Worm (Caenorhabditis elegans): ENCODE data around the gene sra-9.

The sra-9 gene

DNA sequence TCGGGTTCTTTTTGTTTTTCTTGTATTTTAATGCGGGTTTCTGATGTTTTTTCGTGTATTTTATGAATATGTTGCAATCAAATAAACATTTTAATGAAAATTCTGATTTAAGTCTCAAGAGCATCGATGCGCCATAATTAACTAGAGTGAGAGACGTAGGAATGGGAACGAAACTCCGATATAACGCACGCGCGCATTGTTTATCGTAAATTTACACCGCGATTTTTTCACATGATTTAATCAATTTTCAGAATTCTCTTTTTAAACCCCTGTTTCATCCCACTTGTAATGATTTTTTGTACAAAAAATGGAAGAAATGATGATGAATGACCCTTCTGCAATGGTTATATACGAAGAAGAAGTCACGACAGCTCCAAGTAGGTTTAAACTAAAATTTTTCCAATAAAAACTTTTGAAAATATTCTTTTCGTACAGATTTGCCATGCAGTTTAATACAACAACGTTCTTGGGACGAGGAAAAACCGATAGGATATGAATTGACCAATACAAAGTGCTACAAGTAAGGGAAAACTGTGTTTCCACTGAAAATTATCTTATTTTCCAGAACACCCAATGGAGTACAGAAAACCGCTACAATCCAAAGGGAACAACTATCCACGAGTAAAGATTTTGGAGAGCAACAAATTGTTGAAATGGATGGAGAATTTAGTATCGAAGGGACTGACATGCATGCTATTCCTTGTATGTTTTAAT is 25.5 kb downstream of the sra-9 start, which contains the start of gene zfp-2 (continued):
- TF ChIP-seq lin-35 (GFP tag; optimal IDR thresholded peaks at IDR 0.05) = peak; percentile 26 to 37
- no peak for TF ChIP-seq nhr-84 (tag; optimal IDR thresholded peaks at IDR 0.05)
- TF ChIP-seq snpc-4 (tag; optimal IDR thresholded peaks at IDR 0.05) = no peak
- no peak for TF ChIP-seq fos-1 (tag; optimal IDR thresholded peaks at IDR 0.05)
- TF ChIP-seq sptf-1 (tag; optimal IDR thresholded peaks at IDR 0.05) = no peak
- TF ChIP-seq unc-98 (GFP tag; IDR thresholded peaks at IDR 0.05) = no peak
- TF ChIP-seq efl-1 (optimal IDR thresholded peaks at IDR 0.05) = peak; percentile 31 to 43
- TF ChIP-seq efl-1 (GFP tag; optimal IDR thresholded peaks at IDR 0.05 in 1 of 2) = peak; percentile 31 to 89
- TF ChIP-seq dpl-1 (GFP tag; optimal IDR thresholded peaks at IDR 0.05) = peak in 2 of 3 experiments; percentile 5 to 44
- no peak for TF ChIP-seq ces-1 (GFP tag; optimal IDR thresholded peaks at IDR 0.05)
- no peak for TF ChIP-seq egl-27 (tag; optimal IDR thresholded peaks at IDR 0.05)
- peak; percentile 3 for TF ChIP-seq nhr-71 (tag; optimal IDR thresholded peaks at IDR 0.05)
- no peak for TF ChIP-seq skn-1 (tag; optimal IDR thresholded peaks at IDR 0.05)
- TF ChIP-seq dsc-1 (tag; optimal IDR thresholded peaks at IDR 0.05) = no peak
- no peak for TF ChIP-seq ets-5 (GFP tag; IDR thresholded peaks at IDR 0.05)
- no peak for TF ChIP-seq ceh-8 (GFP tag; optimal IDR thresholded peaks at IDR 0.05)

DNA sequence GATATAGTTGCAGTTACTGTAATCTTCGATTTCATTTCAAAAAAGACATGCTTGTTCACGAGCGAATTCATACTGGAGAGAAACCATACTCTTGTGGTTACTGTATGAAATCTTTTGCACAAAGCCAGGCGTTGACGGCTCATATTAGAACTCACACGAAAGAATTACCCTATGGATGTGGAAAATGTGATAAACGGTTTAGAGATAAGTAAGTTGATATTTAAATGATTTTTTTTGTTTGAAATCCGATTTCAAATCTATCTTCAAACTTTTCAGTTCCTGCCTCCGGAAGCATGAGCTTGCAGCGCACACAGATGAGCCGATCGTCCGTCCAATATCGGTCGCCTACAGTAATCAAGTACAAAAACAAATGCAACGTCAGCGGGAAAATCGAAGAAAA is 26.8 kb downstream of the sra-9 start:
- TF ChIP-seq xbp-1 (tag; optimal IDR thresholded peaks at IDR 0.05) = no peak
- TF ChIP-seq lin-13 (GFP tag; optimal IDR thresholded peaks at IDR 0.05) = no peak
- TF ChIP-seq nhr-12 (tag; optimal IDR thresholded peaks at IDR 0.05) = no peak
- TF ChIP-seq tbx-2 (tag; optimal IDR thresholded peaks at IDR 0.05) = no peak
- no peak for TF ChIP-seq ceh-88 (GFP tag; IDR thresholded peaks at IDR 0.05)
- no peak for TF ChIP-seq elt-2 (tag; optimal IDR thresholded peaks at IDR 0.05)
- no peak for TF ChIP-seq nhr-71 (tag; optimal IDR thresholded peaks at IDR 0.05)
- no peak for TF ChIP-seq ces-1 (GFP tag; optimal IDR thresholded peaks at IDR 0.05)
- TF ChIP-seq lin-15B (tag; optimal IDR thresholded peaks at IDR 0.05) = no peak
- no peak for TF ChIP-seq mep-1 (tag; optimal IDR thresholded peaks at IDR 0.05)

DNA sequence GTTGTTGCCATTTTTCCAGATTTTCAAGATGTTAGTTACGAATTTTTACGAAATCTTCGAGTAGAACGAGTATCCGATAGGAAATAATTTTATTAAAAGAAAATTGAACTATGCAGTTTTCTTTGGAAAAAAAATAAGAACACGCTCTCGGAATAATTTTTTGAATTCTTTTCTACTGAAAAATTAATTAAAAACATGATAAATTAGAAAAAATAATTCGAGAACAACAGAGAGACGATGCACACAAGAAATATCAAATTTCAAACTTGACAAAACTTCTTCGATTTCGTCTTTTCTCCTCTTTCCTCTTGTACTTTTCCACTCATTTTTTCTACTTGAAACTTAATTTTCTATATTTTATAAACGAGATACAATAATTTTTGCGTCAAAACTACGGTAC is 27.8 kb downstream of the sra-9 start, which contains the start of gene F35H8.4:
TSS of gene F35H8.4 (minus strand) at position 101 of the 400 bp plus-strand sequence.
- TF ChIP-seq dpl-1 (GFP tag; optimal IDR thresholded peaks at IDR 0.05) (no peak), nhr-28 (tag; optimal IDR thresholded peaks at IDR 0.05) (no peak), fkh-8 (tag; optimal IDR thresholded peaks at IDR 0.05) (no peak), efl-3 (GFP tag; optimal IDR thresholded peaks at IDR 0.05) (no peak), lin-39 (tag; optimal IDR thresholded peaks at IDR 0.05) (no peak), efl-1 (optimal IDR thresholded peaks at IDR 0.05) (no peak), efl-1 (GFP tag; optimal IDR thresholded peaks at IDR 0.05 in 1 of 2) (peak in 1 of 2 experiments; percentile 55)

DNA sequence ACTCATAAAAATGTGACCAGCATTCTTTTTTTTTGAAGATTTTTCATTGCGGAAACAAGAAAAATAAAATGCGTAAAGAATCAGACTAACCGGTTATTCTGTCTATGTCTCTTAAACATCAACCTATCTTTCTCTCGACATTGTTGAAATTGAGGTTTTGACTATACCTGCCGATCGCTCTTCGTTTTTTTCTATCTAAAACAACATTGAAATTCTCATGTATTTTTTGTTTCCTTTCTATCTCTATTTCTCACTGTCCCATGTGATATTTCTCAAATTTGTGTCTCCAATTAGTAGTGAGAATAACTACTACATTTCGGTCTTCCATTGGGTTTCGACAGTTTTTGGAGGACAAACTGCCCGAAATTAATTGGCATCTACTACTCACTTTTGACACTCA is 28.8 kb downstream of the sra-9 start:
- TF ChIP-seq C34B4.2 (tag; optimal IDR thresholded peaks at IDR 0.05) = no peak
- TF ChIP-seq nhr-20 (tag; optimal IDR thresholded peaks at IDR 0.05) = peak; percentile 69
- no peak for TF ChIP-seq ama-1 (optimal IDR thresholded peaks at IDR 0.05)
- TF ChIP-seq unc-86 (tag; optimal IDR thresholded peaks at IDR 0.05) = no peak
- no peak for TF ChIP-seq Y116A8C.19 (tag; optimal IDR thresholded peaks at IDR 0.05; ENCODE audit: borderline replicate concordance)
- TF ChIP-seq nhr-12 (tag; optimal IDR thresholded peaks at IDR 0.05) = no peak
- TF ChIP-seq elt-3 (tag; optimal IDR thresholded peaks at IDR 0.05) = peak in 2 of 6 experiments; percentile 9 to 34
- TF ChIP-seq lir-3 (tag; optimal IDR thresholded peaks at IDR 0.05; ENCODE audit: poor library complexity) = no peak
- no peak for TF ChIP-seq nhr-77 (tag; optimal IDR thresholded peaks at IDR 0.05)
- no peak for TF ChIP-seq unc-62 (GFP tag; optimal IDR thresholded peaks at IDR 0.05)
- no peak for TF ChIP-seq vab-15 (tag; optimal IDR thresholded peaks at IDR 0.05)
- peak; percentile 12 for TF ChIP-seq tbx-2 (tag; optimal IDR thresholded peaks at IDR 0.05)
- no peak for TF ChIP-seq dsc-1 (tag; optimal IDR thresholded peaks at IDR 0.05)
- no peak for TF ChIP-seq nhr-76 (tag; optimal IDR thresholded peaks at IDR 0.05)
- peak; percentile 60 for TF ChIP-seq snu-23 (GFP tag; optimal IDR thresholded peaks at IDR 0.05)
- TF ChIP-seq pax-3 (tag; optimal IDR thresholded peaks at IDR 0.05) = no peak
- TF ChIP-seq ceh-82 (tag; optimal IDR thresholded peaks at IDR 0.05) = no peak
- peak; percentile 47 for TF ChIP-seq mep-1 (tag; optimal IDR thresholded peaks at IDR 0.05)
- peak; percentile 47 for TF ChIP-seq nhr-71 (tag; optimal IDR thresholded peaks at IDR 0.05)
- peak; percentile 73 for TF ChIP-seq grh-1 (GFP tag; IDR thresholded peaks at IDR 0.05)
- no peak for TF ChIP-seq ceh-8 (GFP tag; optimal IDR thresholded peaks at IDR 0.05)
- TF ChIP-seq blmp-1 (tag; optimal IDR thresholded peaks at IDR 0.05) = peak; percentile 15
- no peak for TF ChIP-seq F16B12.6 (tag; optimal IDR thresholded peaks at IDR 0.05)
- peak; percentile 94 for TF ChIP-seq nhr-85 (tag)
- no peak for TF ChIP-seq hpl-2 (GFP tag; optimal IDR thresholded peaks at IDR 0.05)
- no peak for TF ChIP-seq nhr-84 (tag; optimal IDR thresholded peaks at IDR 0.05)

All from whole organism, L1 larva.